Fruit fly (Drosophila melanogaster): ENCODE measurements around the gene mtSSB.
A peak's percentile ranks its signal among the peaks of the same experiment; 100 is the strongest.

Gene mtSSB

DNA sequence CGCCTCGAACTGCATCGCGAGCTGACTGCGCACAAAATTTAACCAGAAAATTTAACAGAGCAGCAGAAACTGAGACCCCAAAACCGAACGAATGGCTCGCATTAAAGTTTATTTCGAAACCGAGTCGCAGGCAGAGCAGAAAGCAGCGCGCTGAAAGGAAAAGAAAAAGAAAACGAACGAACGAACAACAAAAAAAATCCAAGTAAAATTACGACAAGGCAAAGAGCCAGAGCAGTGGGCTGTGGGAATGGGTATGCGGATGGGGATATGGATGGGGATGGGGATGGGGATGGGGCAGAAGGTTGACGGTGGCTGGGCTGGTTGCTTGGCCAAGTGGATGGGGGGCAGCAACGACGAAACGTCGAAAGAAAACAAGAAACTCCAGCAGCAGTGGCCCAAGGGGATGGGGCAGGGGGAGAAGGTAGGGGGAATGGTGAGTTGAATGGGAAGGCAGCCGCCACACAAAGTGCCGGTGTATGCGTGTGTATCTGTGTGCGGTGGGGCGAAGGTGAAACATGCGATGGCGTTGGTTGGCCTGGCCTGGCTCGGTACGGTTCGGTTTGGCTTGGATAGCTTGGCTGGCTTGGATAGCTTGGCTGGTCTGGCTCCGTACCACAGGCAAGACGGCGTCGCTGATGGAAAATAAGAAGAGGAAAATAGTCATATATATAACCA is 3.2 kb upstream of the mtSSB start (continued):
- TF ChIP-seq run (tag; optimal IDR thresholded peaks at IDR 0.05) (no peak), CG10565 (GFP tag; optimal IDR thresholded peaks at IDR 0.05) (no peak), cwo (GFP tag; optimal IDR thresholded peaks at IDR 0.05) (peak; percentile 55), CG2678 (tag; optimal IDR thresholded peaks at IDR 0.05) (no peak), chinmo (GFP tag; IDR thresholded peaks at IDR 0.05; ENCODE audit: partially characterized antibody) (peak; percentile 92), wek (GFP tag; optimal IDR thresholded peaks at IDR 0.05) (peak; percentile 3), vfl (GFP tag; optimal IDR thresholded peaks at IDR 0.05) (no peak), ase (GFP tag; IDR thresholded peaks at IDR 0.05) (peak; percentile 49; the same call in 1 of the 3 replicates), Nf-YB (GFP tag; optimal IDR thresholded peaks at IDR 0.05) (peak; percentile 11), Sry-δ (GFP tag; optimal IDR thresholded peaks at IDR 0.05) (no peak), CG16779 (GFP tag; IDR thresholded peaks at IDR 0.05) (peak; percentile 67; the same call in 1 of the 2 replicates), CG7745 (tag; optimal IDR thresholded peaks at IDR 0.05) (peak; percentile 73), CG18476 (GFP tag; optimal IDR thresholded peaks at IDR 0.05) (no peak), Awh (GFP tag; IDR thresholded peaks at IDR 0.05) (no peak), hth (optimal IDR thresholded peaks at IDR 0.05) (no peak), CG6854 (GFP tag; optimal IDR thresholded peaks at IDR 0.05) (no peak), CG10274 (GFP tag; optimal IDR thresholded peaks at IDR 0.05) (no peak), schlank (tag; optimal IDR thresholded peaks at IDR 0.05) (peak; percentile 1), Hr39 (optimal IDR thresholded peaks at IDR 0.05) (no peak), CG12942 (GFP tag; optimal IDR thresholded peaks at IDR 0.05) (no peak), Side (GFP tag; optimal IDR thresholded peaks at IDR 0.05) (no peak), cg (GFP tag; optimal IDR thresholded peaks at IDR 0.05) (peak; percentile 73), CG10959 (GFP tag; IDR thresholded peaks at IDR 0.05) (no peak), Ada2b (GFP tag; IDR thresholded peaks at IDR 0.05) (no peak; the same call in 1 of the 2 replicates), dimm (GFP tag; IDR thresholded peaks at IDR 0.05) (no peak), Gug (GFP tag; IDR thresholded peaks at IDR 0.05) (no peak), CG4854 (GFP tag; optimal IDR thresholded peaks at IDR 0.05) (no peak), salm (tag; optimal IDR thresholded peaks at IDR 0.05) (no peak), Camta (GFP tag; optimal IDR thresholded peaks at IDR 0.05) (no peak), CG9932 (GFP tag; IDR thresholded peaks at IDR 0.05) (peak; percentile 52), lov (optimal IDR thresholded peaks at IDR 0.05) (no peak), lov (GFP tag; IDR thresholded peaks at IDR 0.05) (no peak), CG15269 (tag; optimal IDR thresholded peaks at IDR 0.05) (peak; percentile 10), CG5953 (GFP tag; IDR thresholded peaks at IDR 0.05) (no peak), aop (GFP tag; IDR thresholded peaks at IDR 0.05) (peak; percentile 46), kni (GFP tag; optimal IDR thresholded peaks at IDR 0.05) (peak; percentile 98), CG14441 (GFP tag; IDR thresholded peaks at IDR 0.05) (peak; percentile 5; the same call in 1 of the 2 replicates), CG6813 (GFP tag; optimal IDR thresholded peaks at IDR 0.05) (peak; percentile 28), CG6683 (GFP tag; optimal IDR thresholded peaks at IDR 0.05) (no peak), CG6175 (GFP tag; IDR thresholded peaks at IDR 0.05) (peak; percentile 96), Neu2 (GFP tag; optimal IDR thresholded peaks at IDR 0.05; ENCODE audit: borderline replicate concordance) (no peak), CG11456 (GFP tag; IDR thresholded peaks at IDR 0.05) (0 out of 3 replicates have a peak, but pooled peaks have one; percentile 36), Fer3 (tag; optimal IDR thresholded peaks at IDR 0.05) (no peak), CG42726 (GFP tag; IDR thresholded peaks at IDR 0.05; ENCODE audit: partially characterized antibody) (no peak), maf-S (GFP tag; optimal IDR thresholded peaks at IDR 0.05) (no peak), slou (GFP tag; optimal IDR thresholded peaks at IDR 0.05) (no peak), vvl (GFP tag; IDR thresholded peaks at IDR 0.05) (peak; percentile 64; the same call in 1 of the 2 replicates), CG17186 (GFP tag; optimal IDR thresholded peaks at IDR 0.05) (no peak), CG7839 (tag; optimal IDR thresholded peaks at IDR 0.05) (no peak), CG18599 (GFP tag; optimal IDR thresholded peaks at IDR 0.05) (peak; percentile 58)

All from whole organism, embryonic.